Worm (Caenorhabditis elegans) whole organism, L1 larva: ENCODE results near the gene lips-15.

Experiments used
- C04F5.9 ChIP-seq: sonication (generic microtip); optimal IDR thresholded peaks from 2 replicates; lab custom pipeline; 2016; ENCODE audit warnings: missing genetic modification characterization, missing compliant biosample characterization
- ceh-8 ChIP-seq: fragments of 200-800 bp; sonication (Bioruptor generic); optimal IDR thresholded peaks from 2 replicates; lab custom pipeline; 2018; ENCODE audit warnings: mild to moderate bottlenecking, missing genetic modification characterization, moderate library complexity, missing compliant biosample characterization
- ceh-82 ChIP-seq, 3 experiments: fragments of 150-350 bp in 1 of 3; sonication (generic microtip) in 2 of 3; optimal IDR thresholded peaks; 2 replicates each; lab custom pipeline; 2014 to 2017; ENCODE audit warnings: missing biosample characterization in 3 of 3, missing genetic modification characterization in 3 of 3
- ceh-90 ChIP-seq: sonication (generic microtip); optimal IDR thresholded peaks from 2 replicates; lab custom pipeline; 2016; ENCODE audit warnings: missing genetic modification characterization, missing compliant biosample characterization
- dsc-1 ChIP-seq: sonication (generic microtip); optimal IDR thresholded peaks from 2 replicates; lab custom pipeline; 2016; ENCODE audit warnings: mild to moderate bottlenecking, missing genetic modification characterization, missing compliant biosample characterization
- efl-1 ChIP-seq, 4 experiments: fragments of 150-350 bp; optimal IDR thresholded peaks in 3 of 4; peaks in 1 of 4; 1 replicate in 1 of 4; 2 replicates in 3 of 4; lab custom pipeline; 2014; ENCODE audit warnings: missing biosample characterization in 2 of 4, missing genetic modification characterization in 2 of 4, missing genetic modification reagents in 2 of 4
- elt-2 ChIP-seq: sonication (generic microtip); optimal IDR thresholded peaks from 2 replicates; lab custom pipeline; 2016; ENCODE audit warnings: missing genetic modification characterization, mild to moderate bottlenecking, inconsistent platforms, missing compliant biosample characterization, missing genetic modification reagents
- ets-5 ChIP-seq: fragments of 200-800 bp; sonication (Bioruptor generic); IDR thresholded peaks from 2 replicates; pipeline ENCODE4 v1.3.6; 2022; ENCODE audit warnings: missing genetic modification characterization, missing compliant biosample characterization
- fkh-4 ChIP-seq: sonication (generic microtip); optimal IDR thresholded peaks from 2 replicates; lab custom pipeline; 2016; ENCODE audit warnings: missing compliant biosample characterization, missing genetic modification characterization, borderline replicate concordance
- fkh-8 ChIP-seq: sonication (generic microtip); optimal IDR thresholded peaks from 2 replicates; lab custom pipeline; 2016; ENCODE audit warnings: mild to moderate bottlenecking, missing genetic modification characterization, missing compliant biosample characterization
- grh-1 ChIP-seq: fragments of 200-800 bp; sonication (Bioruptor generic); IDR thresholded peaks from 2 replicates; pipeline ENCODE4 v1.3.6; 2022; ENCODE audit warnings: missing genetic modification reagents, missing genetic modification characterization, missing compliant biosample characterization
- irx-1 ChIP-seq: sonication (generic microtip); optimal IDR thresholded peaks from 2 replicates; lab custom pipeline; 2016; ENCODE audit warnings: missing genetic modification characterization, missing compliant biosample characterization
- isw-1 ChIP-seq: fragments of 200-800 bp; sonication (Bioruptor generic); IDR thresholded peaks from 2 replicates; pipeline ENCODE4 v1.3.6; 2022; ENCODE audit warnings: missing genetic modification characterization, missing compliant biosample characterization
- jun-1 ChIP-seq: fragments of 150-350 bp; optimal IDR thresholded peaks from 2 replicates; lab custom pipeline; 2014; ENCODE audit warnings: missing biosample characterization, missing genetic modification reagents, missing genetic modification characterization
- lin-39 ChIP-seq: fragments of 150-350 bp; optimal IDR thresholded peaks from 2 replicates; lab custom pipeline; 2014; ENCODE audit warnings: missing biosample characterization, missing genetic modification reagents, missing genetic modification characterization
- lir-3 ChIP-seq: sonication (generic microtip); optimal IDR thresholded peaks from 2 replicates; lab custom pipeline; 2016; ENCODE audit warnings: mild to moderate bottlenecking, missing genetic modification characterization, moderate library complexity, missing compliant biosample characterization; ENCODE audit not compliant: poor library complexity
- mep-1 ChIP-seq: fragments of 150-350 bp; optimal IDR thresholded peaks from 2 replicates; lab custom pipeline; 2014; ENCODE audit warnings: missing biosample characterization, missing genetic modification characterization
- nhr-12 ChIP-seq: sonication (generic microtip); optimal IDR thresholded peaks from 2 replicates; lab custom pipeline; 2017; ENCODE audit warnings: missing biosample characterization, missing genetic modification characterization
- nhr-20 ChIP-seq: sonication (generic microtip); optimal IDR thresholded peaks from 2 replicates; lab custom pipeline; 2016; ENCODE audit warnings: mild to moderate bottlenecking, missing genetic modification characterization, missing compliant biosample characterization
- nhr-237 ChIP-seq: fragments of 150-350 bp; optimal IDR thresholded peaks from 2 replicates; lab custom pipeline; 2014; ENCODE audit warnings: missing biosample characterization, missing genetic modification characterization
- nhr-28 ChIP-seq: fragments of 150-350 bp; optimal IDR thresholded peaks from 2 replicates; lab custom pipeline; 2014; ENCODE audit warnings: missing biosample characterization, missing genetic modification characterization
- nhr-47 ChIP-seq: sonication (generic microtip); optimal IDR thresholded peaks from 2 replicates; lab custom pipeline; 2016; ENCODE audit warnings: mild to moderate bottlenecking, missing genetic modification characterization, moderate library complexity, missing compliant biosample characterization
- nhr-76 ChIP-seq: sonication (generic microtip); optimal IDR thresholded peaks from 2 replicates; lab custom pipeline; 2017; ENCODE audit warnings: missing biosample characterization, missing genetic modification characterization
- nhr-84 ChIP-seq: sonication (generic microtip); optimal IDR thresholded peaks from 2 replicates; lab custom pipeline; 2017; ENCODE audit warnings: missing biosample characterization, missing genetic modification characterization
- nhr-85 ChIP-seq: sonication (generic microtip); peaks from one replicate; lab custom pipeline; 2016; ENCODE audit warnings: missing genetic modification characterization, inconsistent platforms, missing compliant biosample characterization
- nhr-90 ChIP-seq: sonication (generic microtip); optimal IDR thresholded peaks from 2 replicates; lab custom pipeline; 2016; ENCODE audit warnings: mild to moderate bottlenecking, missing genetic modification characterization, missing compliant biosample characterization; ENCODE audit not compliant: poor library complexity
- pax-3 ChIP-seq: fragments of 200-800 bp; sonication (Bioruptor generic); optimal IDR thresholded peaks from 2 replicates; lab custom pipeline; 2018; ENCODE audit warnings: mild to moderate bottlenecking, missing genetic modification characterization, moderate library complexity, missing compliant biosample characterization
- pqm-1 ChIP-seq: sonication (generic microtip); optimal IDR thresholded peaks from 3 replicates; lab custom pipeline; 2017; ENCODE audit warnings: missing biosample characterization, missing genetic modification characterization
- snu-23 ChIP-seq: sonication (generic microtip); optimal IDR thresholded peaks from 2 replicates; lab custom pipeline; 2016; ENCODE audit warnings: missing genetic modification characterization, missing compliant biosample characterization
- unc-130 ChIP-seq: fragments of 150-350 bp; optimal IDR thresholded peaks from 2 replicates; lab custom pipeline; 2017; ENCODE audit warnings: missing biosample characterization, missing genetic modification characterization, inconsistent platforms
- unc-86 ChIP-seq: sonication (generic microtip); optimal IDR thresholded peaks from 2 replicates; lab custom pipeline; 2016; ENCODE audit warnings: missing genetic modification characterization, missing compliant biosample characterization
- unc-98 ChIP-seq: fragments of 200-800 bp; sonication (Bioruptor generic); IDR thresholded peaks from 2 replicates; pipeline ENCODE4 v1.3.6; 2022; ENCODE audit warnings: missing genetic modification characterization, missing compliant biosample characterization
- zag-1 ChIP-seq: fragments of 150-350 bp; optimal IDR thresholded peaks from 2 replicates; lab custom pipeline; 2014; ENCODE audit warnings: missing biosample characterization, missing genetic modification characterization
- ztf-4 ChIP-seq: fragments of 150-350 bp; optimal IDR thresholded peaks from 2 replicates; lab custom pipeline; 2014; ENCODE audit warnings: missing biosample characterization, missing genetic modification characterization

The lips-15 gene

DNA sequence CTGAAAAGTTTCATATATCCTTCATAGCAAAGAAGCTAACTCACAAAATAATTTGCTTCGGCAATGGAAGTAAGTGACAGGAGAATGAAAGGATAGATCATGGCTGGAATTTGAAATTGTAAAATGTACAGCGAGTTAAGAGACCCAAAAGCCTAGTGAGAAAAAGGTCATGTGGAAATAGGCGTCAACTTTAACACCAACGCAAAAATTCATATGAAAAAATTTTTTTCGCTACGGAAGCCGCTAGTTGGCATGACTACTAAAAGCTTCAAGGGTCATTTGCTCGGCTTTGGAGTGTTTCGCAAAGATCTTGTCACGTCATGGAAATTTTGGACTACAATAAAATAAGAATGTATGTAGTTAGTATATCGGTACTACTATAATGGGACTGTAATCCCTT is 33.7 kb upstream of the lips-15 start, which contains the start of gene Y38E10A.1:
Gene Y38E10A.1 (minus strand): TSS at position 101 of the 400 bp plus-strand sequence.
- TF ChIP-seq C04F5.9 (tag; lab: Kevin White, UChicago) (no peak), nhr-47 (tag; lab: Kevin White, UChicago) (no peak), grh-1 (GFP tag; lab: Robert Waterston, UW) (no peak), nhr-85 (tag; lab: Kevin White, UChicago) (no peak), nhr-237 (tag; lab: Kevin White, UChicago) (no peak)

DNA sequence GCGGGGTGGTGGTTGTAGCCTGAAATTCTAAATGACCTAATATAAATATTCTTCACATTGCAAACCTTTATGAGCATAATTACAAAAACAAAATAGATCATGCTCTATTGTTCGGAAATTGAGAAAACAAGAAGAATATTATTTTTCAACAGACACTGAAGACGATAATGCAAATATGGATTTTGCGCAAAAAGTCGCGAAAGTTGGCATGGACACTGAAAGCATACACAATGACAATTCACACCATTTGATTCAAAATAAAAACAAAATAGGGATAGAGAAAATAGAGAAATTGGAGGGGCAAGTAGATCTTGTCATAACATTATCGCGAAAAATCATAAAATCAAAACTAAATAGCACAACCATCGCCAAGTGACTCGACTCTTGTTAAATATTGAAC is 31.4 kb upstream of the lips-15 start, which contains the start of gene Y38E10A.35:
Gene Y38E10A.35 (minus strand): TSS at position 101 of the 400 bp plus-strand sequence.
- no peak for TF ChIP-seq nhr-12 (tag; lab: Kevin White, UChicago)
- no peak for TF ChIP-seq nhr-84 (tag; lab: Kevin White, UChicago)
- TF ChIP-seq isw-1 (GFP tag; lab: Robert Waterston, UW) = no peak
- no peak for TF ChIP-seq nhr-20 (tag; lab: Kevin White, UChicago)
- TF ChIP-seq fkh-8 = no peak
- TF ChIP-seq unc-98 (GFP tag; lab: Robert Waterston, UW) = no peak
- no peak for TF ChIP-seq snu-23 (GFP tag; lab: Kevin White, UChicago)
- no peak for TF ChIP-seq dsc-1 (tag; lab: Kevin White, UChicago)
- no peak for TF ChIP-seq pqm-1 (tag; lab: Kevin White, UChicago)

DNA sequence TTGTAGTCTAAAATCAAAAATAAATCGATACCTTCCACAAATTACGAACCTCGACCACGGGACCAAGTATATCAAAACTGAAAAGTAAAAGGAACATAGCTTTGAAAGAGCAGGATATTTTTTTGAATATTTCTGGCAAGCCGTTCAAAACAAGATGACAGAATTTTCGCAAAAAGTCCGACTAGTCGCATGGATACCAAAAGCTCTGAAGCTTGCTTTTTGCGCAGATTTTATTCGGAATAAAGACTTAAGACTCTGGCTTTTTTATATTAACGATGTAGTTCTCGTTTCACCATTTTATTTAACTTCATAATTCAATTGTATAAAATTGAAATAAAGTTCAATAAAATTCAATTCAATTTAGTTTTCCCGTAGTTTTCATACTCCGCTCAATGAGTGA is 30.6 kb upstream of the lips-15 start, which contains the start of gene Y38E10A.2:
Gene Y38E10A.2 (minus strand): TSS at position 101 of the 400 bp plus-strand sequence.
- TF ChIP-seq mep-1 (no peak), nhr-76 (no peak), nhr-28 (tag; lab: Kevin White, UChicago) (no peak), pqm-1 (tag; lab: Kevin White, UChicago) (no peak), nhr-90 (tag; lab: Kevin White, UChicago) (no peak)
- TF ChIP-seq, all 84 proteins: peak for 0

DNA sequence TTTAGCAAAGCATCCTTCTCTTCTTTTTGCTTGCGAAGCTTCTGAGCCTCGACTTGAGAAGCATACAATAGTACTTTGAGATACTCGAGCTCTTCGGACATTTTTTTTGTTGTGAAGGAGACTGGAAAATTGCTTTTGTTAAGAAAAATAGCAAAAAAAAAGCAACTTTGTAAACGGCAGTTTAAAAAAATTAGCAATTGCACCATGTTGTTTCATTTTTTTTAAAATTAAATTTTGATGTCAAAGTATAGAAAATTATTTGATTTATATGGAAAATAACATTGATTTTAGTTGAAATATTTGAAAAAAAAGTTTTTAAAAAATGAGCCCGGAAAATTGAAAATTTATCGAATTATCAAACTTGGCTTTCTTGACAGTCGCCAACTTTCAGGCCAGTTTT is 29.5 kb upstream of the lips-15 start, which contains the start of gene Y38E10A.3:
Gene Y38E10A.3 (minus strand): TSS at position 101 of the 400 bp plus-strand sequence.
- TF ChIP-seq lir-3 (tag; lab: Kevin White, UChicago) (no peak), efl-1 (optimal IDR thresholded peaks at IDR 0.05; lab: Kevin White, UChicago) (no peak), efl-1 (GFP tag; optimal IDR thresholded peaks at IDR 0.05 in 1 of 2; lab: Kevin White, UChicago) (peak in 1 of 2 experiments; percentile 59), ets-5 (GFP tag; lab: Robert Waterston, UW) (no peak), lin-39 (no peak), mep-1 (no peak)

DNA sequence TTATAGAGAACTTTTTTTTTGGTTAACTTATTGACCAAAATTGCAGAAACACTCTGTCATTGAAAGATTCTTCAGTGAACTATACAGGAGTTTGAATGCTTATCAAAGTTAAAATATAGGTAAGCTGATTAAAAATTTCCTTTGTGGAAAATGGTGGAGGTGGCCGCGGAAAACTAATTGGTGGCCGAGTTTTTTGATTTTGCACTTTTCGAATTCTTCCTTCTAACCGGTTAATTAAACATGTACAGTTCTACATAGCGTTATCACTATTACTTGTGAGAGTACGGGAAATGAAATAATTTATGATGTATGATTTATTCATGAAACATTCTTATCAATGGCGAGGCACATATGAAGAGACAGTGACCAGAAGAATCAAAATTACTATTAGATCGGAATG is 26.4 kb upstream of the lips-15 start, which contains the start of gene clec-8:
Gene clec-8 (minus strand): TSS at position 308 of the 400 bp plus-strand sequence.
- TF ChIP-seq elt-2 (tag; lab: Kevin White, UChicago) = peak; percentile 72
- TF ChIP-seq jun-1 (tag; lab: Kevin White, UChicago) = no peak
- no peak for TF ChIP-seq fkh-8
- no peak for TF ChIP-seq zag-1 (tag; lab: Kevin White, UChicago)

DNA sequence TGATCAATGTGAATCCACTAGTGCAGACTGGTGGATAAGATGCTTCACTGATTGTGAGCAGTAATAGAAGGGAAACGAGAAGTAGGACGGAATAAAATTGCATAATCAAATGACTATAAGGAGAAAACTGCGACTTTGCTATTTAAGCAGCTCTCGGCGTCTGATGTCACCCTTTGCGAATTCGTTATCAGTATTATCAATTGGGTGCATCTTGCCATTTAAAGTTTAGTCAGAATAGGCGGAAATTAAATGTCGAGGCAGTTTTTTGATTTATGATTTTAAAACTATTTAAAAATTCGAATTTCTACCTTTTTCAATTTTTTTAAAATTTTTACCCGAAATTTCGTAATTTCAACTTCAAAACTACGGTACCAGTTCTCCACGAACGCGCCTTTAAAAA is 23.2 kb upstream of the lips-15 start, which contains the start of gene clec-4:
Gene clec-4 (minus strand): TSS at position 162 of the 400 bp plus-strand sequence.
- TF ChIP-seq fkh-4 (tag; lab: Kevin White, UChicago) = no peak
- TF ChIP-seq, all 84 proteins: peak for 0

DNA sequence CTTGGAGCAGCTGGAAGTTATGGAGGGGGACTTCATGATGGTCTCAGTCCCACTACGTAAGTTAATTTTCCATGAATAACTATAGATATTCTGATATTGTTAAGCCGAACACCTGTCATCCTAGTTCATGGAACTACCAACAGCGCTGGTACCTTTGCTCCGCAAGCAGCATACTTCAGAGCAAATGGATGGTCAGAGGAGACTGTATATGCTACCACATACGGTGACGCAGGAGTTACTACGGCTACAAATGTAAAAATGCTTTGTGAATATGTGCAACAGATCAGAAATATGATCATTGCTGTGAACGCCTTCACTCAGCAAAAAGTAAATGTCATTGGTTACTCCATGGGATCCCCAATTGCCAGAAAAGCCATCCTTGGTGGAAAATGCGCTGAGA is 1.9 kb downstream of the lips-15 start:
- TF ChIP-seq ztf-4 (tag; lab: Kevin White, UChicago) = no peak
- TF ChIP-seq irx-1 = no peak
- no peak for TF ChIP-seq ets-5 (GFP tag; lab: Robert Waterston, UW)
- no peak for TF ChIP-seq nhr-85 (tag; lab: Kevin White, UChicago)
- no peak for TF ChIP-seq unc-86 (tag; lab: Kevin White, UChicago)
- no peak for TF ChIP-seq pax-3
- TF ChIP-seq unc-130 (tag; lab: Kevin White, UChicago) = no peak
- TF ChIP-seq ceh-90 (tag; lab: Kevin White, UChicago) = no peak
- TF ChIP-seq fkh-4 (tag; lab: Kevin White, UChicago) = no peak
- TF ChIP-seq ceh-8 = no peak
- TF ChIP-seq C04F5.9 (tag; lab: Kevin White, UChicago) = no peak
- TF ChIP-seq nhr-237 (tag; lab: Kevin White, UChicago) = no peak
- TF ChIP-seq ceh-82 (tag; optimal IDR thresholded peaks at IDR 0.05; lab: Kevin White, UChicago) = no peak
- TF ChIP-seq nhr-47 (tag; lab: Kevin White, UChicago) = no peak
